Worm (Caenorhabditis elegans) whole organism, early embryonic: ENCODE results near the gene B0222.15.

Experiments used
- B0310.2 ChIP-seq: sonication (generic microtip); optimal IDR thresholded peaks from 2 replicates; lab custom pipeline; 2016; ENCODE audit warnings: mild to moderate bottlenecking, missing genetic modification characterization, missing compliant biosample characterization
- F13C5.2 ChIP-seq: sonication (generic microtip); optimal IDR thresholded peaks from 2 replicates; lab custom pipeline; 2017; ENCODE audit warnings: mild to moderate bottlenecking, missing genetic modification characterization, inconsistent platforms, missing compliant biosample characterization
- ama-1 ChIP-seq: fragments of 150-350 bp; optimal IDR thresholded peaks from 2 replicates; lab custom pipeline; 2014
- ets-7 ChIP-seq: sonication (generic microtip); optimal IDR thresholded peaks from 2 replicates; lab custom pipeline; 2016; ENCODE audit warnings: missing genotype, missing genetic modification characterization, missing compliant biosample characterization
- flt-1 ChIP-seq: fragments of 200-800 bp; sonication (Bioruptor generic); IDR thresholded peaks from 2 replicates; pipeline ENCODE4 v1.3.6; 2022; ENCODE audit warnings: missing genetic modification characterization, missing compliant biosample characterization
- hmbx-1 ChIP-seq: sonication (generic microtip); optimal IDR thresholded peaks from 2 replicates; lab custom pipeline; 2016; ENCODE audit warnings: mild to moderate bottlenecking, missing genetic modification characterization, missing compliant biosample characterization
- hmg-4 ChIP-seq: fragments of 200-800 bp; sonication (Bioruptor generic); optimal IDR thresholded peaks from 2 replicates; lab custom pipeline; 2018; ENCODE audit warnings: mild to moderate bottlenecking, missing genetic modification characterization, missing compliant biosample characterization
- hnd-1 ChIP-seq: sonication (generic microtip); optimal IDR thresholded peaks from 2 replicates; lab custom pipeline; 2016; ENCODE audit warnings: missing genetic modification characterization, missing compliant biosample characterization
- pes-1 ChIP-seq: fragments of 200-800 bp; sonication (Bioruptor generic); IDR thresholded peaks from 2 replicates; pipeline ENCODE4 v1.3.6; 2022; ENCODE audit warnings: missing genetic modification reagents, missing genetic modification characterization, missing compliant biosample characterization
- scrt-1 ChIP-seq: fragments of 200-800 bp; sonication (Bioruptor generic); IDR thresholded peaks from 2 replicates; pipeline ENCODE4 v1.3.6; 2022; ENCODE audit warnings: missing genetic modification characterization, missing compliant biosample characterization
- sea-1 ChIP-seq: fragments of 200-800 bp; sonication (Bioruptor generic); conservative IDR thresholded peaks from 2 replicates; pipeline ENCODE4 v1.3.6; 2022; ENCODE audit warnings: missing genetic modification characterization, missing compliant biosample characterization
- tbx-11 ChIP-seq: fragments of 200-800 bp; sonication (Bioruptor generic); IDR thresholded peaks from 2 replicates; pipeline ENCODE4 v1.3.6; 2022; ENCODE audit warnings: missing genetic modification characterization, missing compliant biosample characterization
- tbx-37 ChIP-seq: fragments of 200-800 bp; sonication (Bioruptor generic); conservative IDR thresholded peaks from 2 replicates; pipeline ENCODE4 v1.3.6; 2022; ENCODE audit warnings: missing genetic modification reagents, missing genetic modification characterization, missing compliant biosample characterization

- TF ChIP-seq ets-7 (no peak), scrt-1 (no peak), pes-1 (GFP tag; lab: Robert Waterston, UW) (no peak), ama-1 (no peak), flt-1 (no peak), hmg-4 (GFP tag; lab: Kevin White, UChicago) (no peak), hnd-1 (tag; lab: Kevin White, UChicago) (no peak), sea-1 (GFP tag; lab: Robert Waterston, UW) (no peak), hmbx-1 (tag; lab: Kevin White, UChicago) (no peak), F13C5.2 (tag; lab: Kevin White, UChicago) (no peak), tbx-37 (no peak), tbx-11 (GFP tag; lab: Robert Waterston, UW) (no peak), B0310.2 (tag; lab: Kevin White, UChicago) (no peak)
Measured at ce11 chrV:9191406-9191805, 34.8 kb upstream of the B0222.15 start, which contains the start of gene sphr-1.
